Worm (Caenorhabditis elegans): ENCODE measurements around the gene Y43F4B.10.
A peak's percentile ranks its signal among the peaks of the same experiment; 100 is the strongest.

ce11 chrIII:13340504-13341274 lies 26.8 kb downstream of the Y43F4B.10 start:
- TF ChIP-seq ceh-82 (tag; optimal IDR thresholded peaks at IDR 0.05): peak in 1 of 3 experiments; percentile 3
- TF ChIP-seq elt-2 (tag; optimal IDR thresholded peaks at IDR 0.05): no peak
- no peak for TF ChIP-seq nhr-11 (tag; optimal IDR thresholded peaks at IDR 0.05)
- TF ChIP-seq pag-3 (tag; optimal IDR thresholded peaks at IDR 0.05; ENCODE audit: borderline replicate concordance, insufficient read depth): no peak
- TF ChIP-seq rnt-1 (tag; optimal IDR thresholded peaks at IDR 0.05): peak; percentile 24
- TF ChIP-seq snpc-4 (tag; optimal IDR thresholded peaks at IDR 0.05): no peak
- no peak for TF ChIP-seq ama-1 (optimal IDR thresholded peaks at IDR 0.05)
